Fruit fly (Drosophila melanogaster): Measurements from ENCODE around the gene CG12224.

DNA sequence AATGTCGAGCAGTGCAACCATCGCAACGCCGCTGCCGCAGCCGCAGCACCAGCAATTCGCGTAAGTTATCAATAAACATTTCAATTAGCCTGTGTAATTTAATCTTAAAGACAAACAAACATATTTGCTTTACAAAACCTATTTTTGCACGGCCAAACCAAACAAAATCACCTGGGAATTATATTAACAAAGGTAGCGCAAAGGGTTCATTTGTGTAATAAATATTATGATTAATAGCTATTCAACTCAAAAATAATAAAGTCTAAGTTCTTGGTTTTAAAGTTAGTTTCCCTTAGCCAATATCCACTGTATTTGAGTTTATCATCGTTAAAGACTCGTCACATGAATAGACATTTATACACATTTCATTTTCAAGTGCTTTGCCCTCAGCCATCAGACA, 12.6 kb downstream of the CG12224 start:
- TF ChIP-seq woc (GFP tag; optimal IDR thresholded peaks at IDR 0.05) (no peak), br (GFP tag; optimal IDR thresholded peaks at IDR 0.05) (no peak), fru (GFP tag; optimal IDR thresholded peaks at IDR 0.05) (no peak), brk (GFP tag; optimal IDR thresholded peaks at IDR 0.05) (no peak), Hnf4 (GFP tag; optimal IDR thresholded peaks at IDR 0.05) (no peak), lola (GFP tag; optimal IDR thresholded peaks at IDR 0.05) (no peak), psq (GFP tag; optimal IDR thresholded peaks at IDR 0.05) (no peak), Rel (GFP tag; optimal IDR thresholded peaks at IDR 0.05) (no peak), Rel (tag; optimal IDR thresholded peaks at IDR 0.05) (no peak), Mio (GFP tag; optimal IDR thresholded peaks at IDR 0.05) (no peak), Dfd (GFP tag; optimal IDR thresholded peaks at IDR 0.05) (no peak), Myc (optimal IDR thresholded peaks at IDR 0.05) (no peak), HLH106 (tag; optimal IDR thresholded peaks at IDR 0.05) (no peak)

Data from whole organism, wandering third instar larva.